Worm (Caenorhabditis elegans): ENCODE measurements around the gene chil-24.

DNA sequence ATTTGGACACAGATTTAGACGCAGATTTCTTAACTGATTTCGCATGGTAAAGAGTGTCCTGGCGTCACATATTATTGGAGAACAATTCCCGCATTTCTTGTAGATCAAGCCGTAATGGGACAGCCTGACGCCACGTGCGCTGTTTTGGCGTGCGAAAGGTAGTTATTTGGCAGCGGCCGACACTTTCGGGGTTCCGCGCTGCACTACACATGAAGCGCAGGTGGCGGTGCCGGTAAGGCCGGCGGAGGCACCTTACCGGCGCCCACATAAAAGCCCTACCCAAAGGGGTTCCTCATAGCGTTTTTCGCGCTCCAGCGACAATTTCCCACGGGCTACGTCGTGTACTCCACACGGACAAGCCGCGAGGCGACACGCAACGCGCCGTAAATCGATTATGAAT lies 18.9 kb upstream of the chil-24 start:
- TF ChIP-seq aly-1 (tag; optimal IDR thresholded peaks at IDR 0.05) (no peak), ama-1 (optimal IDR thresholded peaks at IDR 0.05) (no peak), ceh-13 (GFP tag; optimal IDR thresholded peaks at IDR 0.05) (no peak), F13C5.2 (tag; optimal IDR thresholded peaks at IDR 0.05) (no peak), tra-4 (tag; optimal IDR thresholded peaks at IDR 0.05) (no peak), B0310.2 (tag; optimal IDR thresholded peaks at IDR 0.05) (no peak)
